Fruit fly (Drosophila melanogaster) whole organism, embryonic: Measurements from ENCODE around the gene CG33191.
A peak's percentile ranks its signal among the peaks of the same experiment; 100 is the strongest.

ENCODE experiments used
- Asciz ChIP-seq: fragments of 200-800 bp; sonication (Bioruptor generic); optimal IDR thresholded peaks from 2 replicates; lab custom pipeline; 2017; ENCODE audit warnings: missing biosample characterization, mild to moderate bottlenecking, missing genetic modification characterization, missing genetic modification reagents
- B-H1 ChIP-seq: fragments of 200-800 bp; sonication (Bioruptor generic); IDR thresholded peaks from 3 replicates; pipeline ENCODE4 v1.3.6; 2022; ENCODE audit warnings: missing biosample characterization, missing genetic modification characterization
- CG11093 ChIP-seq: fragments of 200-800 bp; sonication (Bioruptor generic); IDR thresholded peaks from 3 replicates; pipeline ENCODE4 v1.3.6; 2022; ENCODE audit warnings: missing biosample characterization, missing genetic modification characterization
- CG1529 ChIP-seq: fragments of 200-800 bp; sonication (Bioruptor generic); optimal IDR thresholded peaks from 3 replicates; lab custom pipeline; 2018; ENCODE audit warnings: missing biosample characterization, missing genetic modification characterization
- CG15601 ChIP-seq: fragments of 200-800 bp; sonication (Bioruptor generic); optimal IDR thresholded peaks from 3 replicates; lab custom pipeline; 2019; ENCODE audit warnings: missing biosample characterization, mild to moderate bottlenecking, missing genetic modification characterization, moderate library complexity
- CG15696 ChIP-seq: fragments of 200-800 bp; sonication (Bioruptor generic); optimal IDR thresholded peaks from 2 replicates; lab custom pipeline; 2019; ENCODE audit warnings: missing biosample characterization, mild to moderate bottlenecking, missing genetic modification characterization, moderate library complexity
- CG18764 ChIP-seq: fragments of 200-800 bp; sonication (Bioruptor generic); optimal IDR thresholded peaks from 3 replicates; lab custom pipeline; 2016; ENCODE audit warnings: missing biosample characterization, missing genetic modification characterization
- CG31365 ChIP-seq: fragments of 200-800 bp; sonication (Bioruptor generic); optimal IDR thresholded peaks from 2 replicates; lab custom pipeline; 2018; ENCODE audit warnings: missing biosample characterization, mild to moderate bottlenecking, missing genetic modification characterization
- CG32767 ChIP-seq: fragments of 200-800 bp; sonication (Bioruptor generic); IDR thresholded peaks from 2 replicates; pipeline ENCODE4 v1.3.6; 2022; ENCODE audit warnings: missing biosample characterization, missing genetic modification characterization
- CG34376 ChIP-seq: fragments of 200-800 bp; sonication (Bioruptor generic); optimal IDR thresholded peaks from 2 replicates; lab custom pipeline; 2018; ENCODE audit warnings: missing biosample characterization, mild to moderate bottlenecking, missing genetic modification characterization
- CG4404 ChIP-seq: fragments of 200-800 bp; sonication (Bioruptor generic); IDR thresholded peaks from 2 replicates; pipeline ENCODE4 v1.3.6; 2022; ENCODE audit warnings: missing biosample characterization, missing genetic modification characterization
- CG5180 ChIP-seq: fragments of 200-800 bp; sonication (Bioruptor generic); optimal IDR thresholded peaks from 3 replicates; lab custom pipeline; 2017; ENCODE audit warnings: missing biosample characterization, missing genetic modification characterization, mild to moderate bottlenecking, moderate library complexity, missing genetic modification reagents
- CG6683 ChIP-seq: fragments of 200-800 bp; sonication (Bioruptor generic); optimal IDR thresholded peaks from 2 replicates; lab custom pipeline; 2017; ENCODE audit warnings: missing biosample characterization, mild to moderate bottlenecking, missing genetic modification characterization, missing genetic modification reagents
- CG9727 ChIP-seq: fragments of 200-800 bp; sonication (Bioruptor generic); optimal IDR thresholded peaks from 3 replicates; lab custom pipeline; 2017; ENCODE audit warnings: missing biosample characterization, mild to moderate bottlenecking, missing genetic modification characterization
- CG9876 ChIP-seq: fragments of 200-800 bp; sonication (Bioruptor generic); optimal IDR thresholded peaks from 2 replicates; lab custom pipeline; 2016; ENCODE audit warnings: missing biosample characterization, missing genetic modification characterization
- Dll ChIP-seq: fragments of 200-800 bp; sonication (Bioruptor generic); IDR thresholded peaks from 4 replicates; pipeline ENCODE4 v1.3.6; 2022; ENCODE audit warnings: missing biosample characterization, missing genetic modification characterization; ENCODE audit not compliant: partially characterized antibody
- Elba2 ChIP-seq: fragments of 200-800 bp; sonication (Bioruptor generic); optimal IDR thresholded peaks from 3 replicates; lab custom pipeline; 2016; ENCODE audit warnings: missing biosample characterization, missing genetic modification characterization
- Mes4 ChIP-seq: fragments of 200-800 bp; sonication (Bioruptor generic); optimal IDR thresholded peaks from 2 replicates; lab custom pipeline; 2016; ENCODE audit warnings: missing biosample characterization, missing genetic modification characterization
- Oaz ChIP-seq: fragments of 200-800 bp; sonication (Bioruptor generic); IDR thresholded peaks from 2 replicates; pipeline ENCODE4 v1.3.6; 2022; ENCODE audit warnings: missing biosample characterization, missing genetic modification characterization
- Sox100B ChIP-seq: fragments of 200-800 bp; sonication (Bioruptor generic); optimal IDR thresholded peaks from 3 replicates; lab custom pipeline; 2018; ENCODE audit warnings: missing biosample characterization, mild to moderate bottlenecking, missing genetic modification characterization
- ab ChIP-seq: fragments of 200-800 bp; sonication (Bioruptor generic); optimal IDR thresholded peaks from 2 replicates; lab custom pipeline; 2016; ENCODE audit warnings: missing biosample characterization, missing genetic modification characterization
- bab2 ChIP-seq: fragments of 200-800 bp; sonication (Bioruptor generic); optimal IDR thresholded peaks from 2 replicates; lab custom pipeline; 2016; ENCODE audit warnings: missing biosample characterization, missing genetic modification characterization
- br ChIP-seq: fragments of >200 bp; optimal IDR thresholded peaks from 2 replicates; lab custom pipeline; 2017
- chn ChIP-seq: fragments of 200-800 bp; sonication (Bioruptor generic); optimal IDR thresholded peaks from 2 replicates; lab custom pipeline; 2016; ENCODE audit warnings: missing biosample characterization, missing genetic modification characterization
- crc ChIP-seq: fragments of 200-800 bp; sonication (Bioruptor generic); optimal IDR thresholded peaks from 2 replicates; lab custom pipeline; 2016; ENCODE audit warnings: missing biosample characterization, missing genetic modification characterization
- dimm ChIP-seq: fragments of 200-800 bp; sonication (Bioruptor generic); IDR thresholded peaks from 2 replicates; pipeline ENCODE4 v1.3.6; 2022; ENCODE audit warnings: missing biosample characterization, missing genetic modification characterization
- fd96Cb ChIP-seq: fragments of 200-800 bp; sonication (Bioruptor generic); optimal IDR thresholded peaks from 2 replicates; lab custom pipeline; 2018; ENCODE audit warnings: missing biosample characterization, mild to moderate bottlenecking, missing genetic modification characterization, moderate library complexity
- gcm2 ChIP-seq: fragments of 200-800 bp; sonication (Bioruptor generic); optimal IDR thresholded peaks from 2 replicates; lab custom pipeline; 2016; ENCODE audit warnings: missing biosample characterization, missing genetic modification characterization
- grau ChIP-seq: fragments of 200-800 bp; optimal IDR thresholded peaks from 3 replicates; lab custom pipeline; 2019; ENCODE audit warnings: missing biosample characterization, mild to moderate bottlenecking, missing genetic modification characterization, moderate library complexity
- hkb ChIP-seq, 2 experiments: fragments of 200-800 bp in 1 of 2; fragments of >200 bp in 1 of 2; sonication (Bioruptor generic) in 1 of 2; IDR thresholded peaks in 1 of 2; optimal IDR thresholded peaks in 1 of 2; 2 replicates each; pipeline versions ENCODE4 v1.3.6 to Lab custom; 2017 to 2022; ENCODE audit warnings: missing biosample characterization in 1 of 2, missing genetic modification characterization in 1 of 2
- kay ChIP-seq: fragments of 200-800 bp; sonication (Bioruptor generic); optimal IDR thresholded peaks from 2 replicates; lab custom pipeline; 2016; ENCODE audit warnings: missing biosample characterization, missing genetic modification characterization
- phol ChIP-seq: fragments of 200-800 bp; sonication (Bioruptor generic); optimal IDR thresholded peaks from 3 replicates; lab custom pipeline; 2018; ENCODE audit warnings: missing biosample characterization, mild to moderate bottlenecking, missing genetic modification characterization, moderate library complexity
- salm ChIP-seq: fragments of 200-800 bp; sonication (Bioruptor generic); optimal IDR thresholded peaks from 2 replicates; lab custom pipeline; 2018; ENCODE audit warnings: missing biosample characterization, mild to moderate bottlenecking, missing genetic modification characterization
- sd ChIP-seq: fragments of 200-800 bp; sonication (Bioruptor generic); optimal IDR thresholded peaks from 3 replicates; lab custom pipeline; 2018; ENCODE audit warnings: missing biosample characterization, mild to moderate bottlenecking, missing genetic modification characterization, moderate library complexity
- seq ChIP-seq: fragments of 200-800 bp; sonication (Bioruptor generic); IDR thresholded peaks from 2 replicates; pipeline ENCODE4 v1.3.6; 2022; ENCODE audit warnings: missing biosample characterization, missing genetic modification characterization
- sna ChIP-seq: fragments of 200-800 bp; sonication (Bioruptor generic); IDR thresholded peaks from 2 replicates; pipeline ENCODE4 v1.3.6; 2022; ENCODE audit warnings: missing biosample characterization, missing genetic modification characterization; ENCODE audit not compliant: partially characterized antibody
- tin ChIP-seq: fragments of 200-800 bp; sonication (Bioruptor generic); optimal IDR thresholded peaks from 3 replicates; lab custom pipeline; 2016; ENCODE audit warnings: missing biosample characterization, missing genetic modification characterization
- tio ChIP-seq: fragments of 200-800 bp; sonication (Bioruptor generic); optimal IDR thresholded peaks from 2 replicates; lab custom pipeline; 2017; ENCODE audit warnings: missing biosample characterization, missing genetic modification characterization, inconsistent platforms

CG33191 gene

dm6 chr3R:8811323-8811936 is 31.7 kb upstream of the CG33191 start (continued):
- peak; percentile 97 for TF ChIP-seq CG4404
- TF ChIP-seq CG18764 (GFP tag; lab: Kevin White, UChicago) = peak; percentile 97
- peak; percentile 99 for TF ChIP-seq CG34376 (GFP tag; lab: Kevin White, UChicago)
- no peak for TF ChIP-seq Dll (GFP tag; lab: Robert Waterston, UW)
- peak; percentile 98 for TF ChIP-seq Oaz (GFP tag; lab: Robert Waterston, UW)
- TF ChIP-seq kay (GFP tag; lab: Kevin White, UChicago) = peak; percentile 98
- peak; percentile 99 for TF ChIP-seq chn (GFP tag; lab: Kevin White, UChicago)
- peak; percentile 97 for TF ChIP-seq ab (GFP tag; lab: Kevin White, UChicago)
- TF ChIP-seq Elba2 = peak; percentile 81
- TF ChIP-seq CG32767 = peak; percentile 98
- peak; percentile 98 for TF ChIP-seq B-H1 (GFP tag; lab: Robert Waterston, UW)
- TF ChIP-seq Asciz = peak; percentile 97
- TF ChIP-seq CG9876 (GFP tag; lab: Kevin White, UChicago) = peak; percentile 95
- peak; percentile 99 for TF ChIP-seq tin (GFP tag; lab: Kevin White, UChicago)
- TF ChIP-seq CG5180 (GFP tag; lab: Kevin White, UChicago) = peak; percentile 94
- peak; percentile 99 for TF ChIP-seq tio (GFP tag; lab: Kevin White, UChicago)
- TF ChIP-seq CG31365 (tag; lab: Kevin White, UChicago) = peak; percentile 93
- peak; percentile 94 for TF ChIP-seq CG15696 (tag; lab: Kevin White, UChicago)
- no peak for TF ChIP-seq hkb (optimal IDR thresholded peaks at IDR 0.05; lab: Kevin White, UChicago)
- TF ChIP-seq hkb (GFP tag; IDR thresholded peaks at IDR 0.05; lab: Robert Waterston, UW) = peak; percentile 99
- peak; percentile 98 for TF ChIP-seq CG11093 (GFP tag; lab: Robert Waterston, UW)
- peak; percentile 96 for TF ChIP-seq sd (tag; lab: Kevin White, UChicago)
- peak; percentile 98 for TF ChIP-seq grau (tag; lab: Kevin White, UChicago)
- peak; percentile 95 for TF ChIP-seq CG6683 (GFP tag; lab: Kevin White, UChicago)
- peak; percentile 98 for TF ChIP-seq phol (tag; lab: Kevin White, UChicago)
- TF ChIP-seq crc (GFP tag; lab: Kevin White, UChicago) = peak; percentile 98
- TF ChIP-seq Mes4 (GFP tag; lab: Kevin White, UChicago) = peak; percentile 98
- peak; percentile 98 for TF ChIP-seq CG1529
- TF ChIP-seq sna (GFP tag; lab: Robert Waterston, UW) = no peak
- TF ChIP-seq CG9727 (GFP tag; lab: Kevin White, UChicago) = peak; percentile 99
- peak; percentile 99 for TF ChIP-seq seq (GFP tag; lab: Robert Waterston, UW)
- TF ChIP-seq fd96Cb (tag; lab: Kevin White, UChicago) = peak; percentile 99
- TF ChIP-seq salm (tag; lab: Kevin White, UChicago) = peak; percentile 98
- TF ChIP-seq br (lab: Kevin White, UChicago) = no peak
- TF ChIP-seq bab2 = peak; percentile 99
- peak; percentile 98 for TF ChIP-seq dimm (GFP tag; lab: Robert Waterston, UW)
- peak; percentile 98 for TF ChIP-seq Sox100B (GFP tag; lab: Kevin White, UChicago)
- peak; percentile 98 for TF ChIP-seq gcm2 (GFP tag; lab: Kevin White, UChicago)
- TF ChIP-seq CG15601 (tag; lab: Kevin White, UChicago) = peak; percentile 97
